Worm (Caenorhabditis elegans): ENCODE results near the gene Y59C2A.2.

The Y59C2A.2 gene

DNA sequence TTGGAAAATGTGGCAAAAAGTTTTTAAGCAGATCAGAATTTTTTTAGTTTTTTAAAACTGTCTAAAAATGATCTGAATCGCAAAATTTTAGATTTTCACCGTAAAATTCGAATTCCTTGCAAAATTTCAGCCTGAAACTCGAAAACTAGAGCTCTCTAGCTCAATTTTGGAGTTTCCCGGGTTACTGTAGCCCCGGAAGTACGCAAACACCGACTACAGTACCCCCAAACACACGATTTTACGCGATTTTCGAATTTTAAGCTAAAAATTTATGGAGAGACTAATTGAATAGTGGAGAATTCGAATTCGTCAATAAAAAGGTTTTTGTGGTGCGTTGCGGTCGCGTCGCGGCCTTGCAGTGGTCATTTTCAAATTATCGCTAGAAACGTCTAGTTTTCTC is 17.2 kb downstream of the Y59C2A.2 start:
- TF ChIP-seq ahr-1 (tag; optimal IDR thresholded peaks at IDR 0.05) (no peak), lin-11 (tag; optimal IDR thresholded peaks at IDR 0.05) (no peak), ceh-9 (tag; optimal IDR thresholded peaks at IDR 0.05) (no peak), nhr-11 (tag; optimal IDR thresholded peaks at IDR 0.05) (no peak), ceh-24 (tag; optimal IDR thresholded peaks at IDR 0.05) (no peak)

DNA sequence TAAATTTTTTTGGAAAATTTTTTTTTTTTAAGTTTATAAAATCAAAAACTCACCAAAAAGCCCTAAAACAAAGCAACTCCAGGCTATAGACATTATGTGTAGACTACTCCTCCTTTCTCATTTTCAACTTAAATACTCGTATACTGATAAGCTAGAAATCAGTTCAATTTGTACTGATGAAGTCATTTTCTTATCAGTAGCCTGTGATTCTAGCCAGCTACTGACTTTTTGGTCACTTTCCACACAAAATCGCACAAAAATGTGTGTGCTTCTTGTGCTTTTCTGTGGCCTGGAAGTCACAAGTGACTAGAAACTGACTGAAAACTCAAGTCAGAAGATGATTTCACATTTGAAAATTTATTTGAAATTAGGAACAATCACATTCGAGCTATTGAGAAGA is 17.6 kb downstream of the Y59C2A.2 start, which contains the start of gene gba-2:
gba-2 (minus strand) TSS at position 106 of the 400 bp plus-strand sequence.
- TF ChIP-seq pqm-1 (tag; optimal IDR thresholded peaks at IDR 0.05) = no peak
- no peak for TF ChIP-seq eyg-1 (tag; optimal IDR thresholded peaks at IDR 0.05)
- TF ChIP-seq pros-1 (tag; optimal IDR thresholded peaks at IDR 0.05) = no peak
- TF ChIP-seq ceh-24 (tag; optimal IDR thresholded peaks at IDR 0.05) = no peak
- no peak for TF ChIP-seq pax-1 (tag; optimal IDR thresholded peaks at IDR 0.05)
- TF ChIP-seq tbx-2 (tag; optimal IDR thresholded peaks at IDR 0.05) = no peak
- no peak for TF ChIP-seq hlh-6 (tag; optimal IDR thresholded peaks at IDR 0.05)
- TF ChIP-seq ceh-48 (tag; optimal IDR thresholded peaks at IDR 0.05) = no peak

DNA sequence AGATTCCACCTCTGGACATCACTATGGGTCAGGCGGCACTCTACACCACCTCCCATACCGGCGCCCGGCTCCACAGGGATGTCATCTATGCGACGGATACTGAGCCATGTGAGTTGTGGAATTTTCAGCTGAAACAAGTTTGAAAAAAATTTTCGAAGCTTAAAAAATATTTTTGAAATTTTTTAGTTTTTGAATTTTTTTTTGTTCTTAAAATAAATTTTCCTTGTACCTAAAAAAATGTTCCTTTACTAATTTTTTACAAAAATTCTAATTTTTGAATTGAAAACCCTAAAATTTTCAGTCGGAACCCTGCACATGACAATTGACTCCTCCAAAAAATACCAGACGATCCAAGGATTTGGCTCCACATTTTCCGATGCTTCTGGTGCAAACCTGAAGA is 26.2 kb downstream of the Y59C2A.2 start:
- no peak for TF ChIP-seq ama-1 (optimal IDR thresholded peaks at IDR 0.05)
- no peak for TF ChIP-seq fkh-10 (GFP tag; optimal IDR thresholded peaks at IDR 0.05)
- TF ChIP-seq F13H6.1 (tag; optimal IDR thresholded peaks at IDR 0.05) = no peak
- TF ChIP-seq tbx-2 (tag; optimal IDR thresholded peaks at IDR 0.05) = no peak
- TF ChIP-seq elt-4 (tag; optimal IDR thresholded peaks at IDR 0.05) = no peak
- TF ChIP-seq ceh-22 (tag; optimal IDR thresholded peaks at IDR 0.05) = no peak
- TF ChIP-seq ztf-16 (tag; optimal IDR thresholded peaks at IDR 0.05) = no peak
- TF ChIP-seq pros-1 (tag; optimal IDR thresholded peaks at IDR 0.05) = no peak
- no peak for TF ChIP-seq pha-2 (tag; optimal IDR thresholded peaks at IDR 0.05)
- no peak for TF ChIP-seq lin-11 (tag; optimal IDR thresholded peaks at IDR 0.05)
- no peak for TF ChIP-seq sdc-2 (tag; optimal IDR thresholded peaks at IDR 0.05)
- no peak for TF ChIP-seq sox-2 (GFP tag; IDR thresholded peaks at IDR 0.05)
- TF ChIP-seq pat-9 (tag; optimal IDR thresholded peaks at IDR 0.05) = no peak
- no peak for TF ChIP-seq ceh-6 (GFP tag; optimal IDR thresholded peaks at IDR 0.05)

DNA sequence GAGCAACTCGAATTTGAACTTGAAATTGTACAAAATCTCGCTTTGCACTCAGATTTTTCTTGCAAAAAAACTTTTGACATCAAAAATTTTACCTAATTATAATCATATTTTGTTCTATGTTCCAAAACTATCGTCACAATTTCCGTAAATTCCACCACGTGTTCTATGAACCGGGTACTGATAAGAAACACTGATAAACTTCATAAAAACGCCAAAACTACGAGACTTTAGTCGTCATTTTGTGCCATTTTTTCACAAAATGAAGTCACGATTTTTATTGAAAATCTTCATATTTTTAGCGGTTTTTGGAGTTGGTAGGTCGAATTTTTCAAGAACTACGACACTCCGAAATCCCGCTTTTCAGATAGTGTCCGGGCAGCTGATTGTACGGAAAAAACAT is 27.2 kb downstream of the Y59C2A.2 start, which contains the start of gene gba-1:
gba-1 (plus strand) TSS at position 54 of the 400 bp plus-strand sequence.
- no peak for TF ChIP-seq sdc-2 (tag; optimal IDR thresholded peaks at IDR 0.05)
- TF ChIP-seq elt-2 (tag; optimal IDR thresholded peaks at IDR 0.05) = peak; percentile 23
- no peak for TF ChIP-seq unc-42 (tag; optimal IDR thresholded peaks at IDR 0.05)
- TF ChIP-seq mec-3 (tag; optimal IDR thresholded peaks at IDR 0.05; ENCODE audit: borderline replicate concordance) = no peak
- TF ChIP-seq ceh-9 (tag; optimal IDR thresholded peaks at IDR 0.05) = no peak
- TF ChIP-seq ceh-24 (tag; optimal IDR thresholded peaks at IDR 0.05) = no peak
- TF ChIP-seq fkh-6 (tag; optimal IDR thresholded peaks at IDR 0.05) = no peak
- TF ChIP-seq nhr-11 (tag; optimal IDR thresholded peaks at IDR 0.05) = no peak

DNA sequence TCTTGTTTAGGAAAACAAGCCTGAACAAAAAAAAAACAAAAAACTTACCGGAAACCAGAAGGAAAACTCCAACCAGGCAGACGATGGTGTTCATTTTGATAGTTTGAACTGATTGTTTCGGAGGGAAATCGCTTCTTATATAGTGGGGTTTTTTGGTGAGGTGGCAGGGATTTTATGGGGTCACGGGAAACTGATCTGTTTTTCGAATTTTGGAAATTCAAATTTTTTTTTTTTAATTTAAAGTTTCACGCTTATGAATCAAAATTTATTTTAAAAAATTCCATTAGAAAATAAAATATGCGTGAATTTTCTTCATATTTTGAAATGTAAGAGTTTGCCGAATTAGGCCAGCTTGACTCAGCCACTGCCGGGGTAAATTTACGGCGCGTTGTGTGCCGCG is 28.6 kb downstream of the Y59C2A.2 start, which contains the start of gene C33C12.7:
C33C12.7 (minus strand) TSS at position 101 of the 400 bp plus-strand sequence.
- TF ChIP-seq K09A11.1 (tag; optimal IDR thresholded peaks at IDR 0.05; ENCODE audit: insufficient read depth) (no peak), ceh-9 (tag; optimal IDR thresholded peaks at IDR 0.05) (no peak), F13H6.1 (tag; optimal IDR thresholded peaks at IDR 0.05) (no peak), ceh-18 (tag; optimal IDR thresholded peaks at IDR 0.05) (no peak), ceh-6 (GFP tag; optimal IDR thresholded peaks at IDR 0.05) (no peak), ceh-30 (tag; optimal IDR thresholded peaks at IDR 0.05) (no peak), pat-9 (tag; optimal IDR thresholded peaks at IDR 0.05) (no peak), sox-2 (GFP tag; IDR thresholded peaks at IDR 0.05) (no peak), dve-1 (tag; optimal IDR thresholded peaks at IDR 0.05) (no peak), pha-4 (tag; optimal IDR thresholded peaks at IDR 0.05) (no peak), nfya-1 (tag; optimal IDR thresholded peaks at IDR 0.05) (no peak), hlh-13 (GFP tag; optimal IDR thresholded peaks at IDR 0.05) (no peak), ceh-34 (tag; optimal IDR thresholded peaks at IDR 0.05) (no peak), ttx-3 (tag; optimal IDR thresholded peaks at IDR 0.05) (no peak), ceh-31 (tag; optimal IDR thresholded peaks at IDR 0.05) (no peak), ceh-45 (GFP tag; IDR thresholded peaks at IDR 0.05) (no peak)

All from whole organism, late embryonic.